Fruit fly (Drosophila melanogaster) whole organism, wandering third instar larva: ENCODE data around the gene hth.

ENCODE experiments used
- HLH106 ChIP-seq: fragments of 200-800 bp; optimal IDR thresholded peaks from 3 replicates; lab custom pipeline; 2019; ENCODE audit warnings: missing biosample characterization, mild to moderate bottlenecking, missing genetic modification characterization, moderate library complexity
- Hnf4 ChIP-seq: fragments of 200-800 bp; sonication (Bioruptor generic); optimal IDR thresholded peaks from 2 replicates; lab custom pipeline; 2016; ENCODE audit warnings: missing biosample characterization, mild to moderate bottlenecking, missing genetic modification characterization
- OdsH ChIP-seq: fragments of 200-800 bp; sonication (Bioruptor generic); optimal IDR thresholded peaks from 2 replicates; lab custom pipeline; 2016; ENCODE audit warnings: missing biosample characterization, mild to moderate bottlenecking, missing genetic modification characterization
- br ChIP-seq: fragments of 200-800 bp; sonication (Bioruptor generic); optimal IDR thresholded peaks from 2 replicates; lab custom pipeline; 2016; ENCODE audit warnings: missing biosample characterization, missing genetic modification characterization
- ey ChIP-seq: fragments of 200-800 bp; sonication (Bioruptor generic); optimal IDR thresholded peaks from 2 replicates; lab custom pipeline; 2016; ENCODE audit warnings: missing biosample characterization, missing genetic modification characterization
- fru ChIP-seq: fragments of 200-800 bp; sonication (Bioruptor generic); optimal IDR thresholded peaks from 3 replicates; lab custom pipeline; 2016; ENCODE audit warnings: missing biosample characterization, mild to moderate bottlenecking, missing genetic modification characterization
- psq ChIP-seq: fragments of 200-800 bp; sonication (Bioruptor generic); optimal IDR thresholded peaks from 3 replicates; lab custom pipeline; 2017; ENCODE audit warnings: missing biosample characterization, mild to moderate bottlenecking, missing genetic modification characterization, moderate library complexity
- sv ChIP-seq: fragments of 200-800 bp; sonication (Bioruptor generic); optimal IDR thresholded peaks from 3 replicates; lab custom pipeline; 2016; ENCODE audit warnings: missing biosample characterization, missing genetic modification characterization

- TF ChIP-seq Hnf4 (peak; percentile 73), OdsH (GFP tag; lab: Kevin White, UChicago) (peak; percentile 64), psq (peak; percentile 44), fru (peak; percentile 72), br (GFP tag; lab: Kevin White, UChicago) (peak; percentile 58), sv (GFP tag; lab: Kevin White, UChicago) (no peak), HLH106 (tag; lab: Kevin White, UChicago) (peak; percentile 35), ey (GFP tag; lab: Kevin White, UChicago) (peak; percentile 54)
Measured at dm6 chr3R:10475949-10476348, 163.4 kb downstream of the hth start.
